Fruit fly (Drosophila melanogaster) whole organism, wandering third instar larva: ENCODE results near the gene CG7099.

Experiments used
- CG32264 ChIP-seq: fragments of 200-800 bp; sonication (Bioruptor generic); optimal IDR thresholded peaks from 2 replicates; lab custom pipeline; 2016; ENCODE audit warnings: missing biosample characterization, missing genetic modification characterization
- Hr78 ChIP-seq: fragments of >200 bp; optimal IDR thresholded peaks from 2 replicates; lab custom pipeline; 2017; ENCODE audit warnings: missing biosample characterization, missing genetic modification characterization
- Hr83 ChIP-seq: fragments of 200-300 bp; sonication (Bioruptor generic); optimal IDR thresholded peaks from 2 replicates; lab custom pipeline; 2016; ENCODE audit warnings: missing biosample characterization, mild to moderate bottlenecking, missing genetic modification characterization, moderate library complexity; ENCODE audit not compliant: poor library complexity, severe bottlenecking
- N ChIP-seq: fragments of >200 bp; optimal IDR thresholded peaks from 2 replicates; lab custom pipeline; 2018; ENCODE audit warnings: missing biosample characterization, missing external identifiers, missing genetic modification characterization
- OdsH ChIP-seq: fragments of 200-800 bp; sonication (Bioruptor generic); optimal IDR thresholded peaks from 2 replicates; lab custom pipeline; 2016; ENCODE audit warnings: missing biosample characterization, mild to moderate bottlenecking, missing genetic modification characterization
- Rel ChIP-seq, 2 experiments: fragments of 200-800 bp; sonication (Bioruptor generic) in 1 of 2; optimal IDR thresholded peaks; 2 replicates in 1 of 2; 3 replicates in 1 of 2; lab custom pipeline; 2016 to 2019; ENCODE audit warnings: mild to moderate bottlenecking in 2 of 2, missing biosample characterization in 2 of 2, missing genetic modification characterization in 2 of 2, moderate library complexity in 1 of 2
- Vsx2 ChIP-seq: fragments of 200-300, 225-300 bp; sonication (Bioruptor generic); optimal IDR thresholded peaks from 2 replicates; lab custom pipeline; 2018; ENCODE audit warnings: missing biosample characterization, missing genetic modification characterization; ENCODE audit not compliant: partially characterized antibody
- br ChIP-seq: fragments of 200-800 bp; sonication (Bioruptor generic); optimal IDR thresholded peaks from 2 replicates; lab custom pipeline; 2016; ENCODE audit warnings: missing biosample characterization, missing genetic modification characterization
- usp ChIP-seq: fragments of >200 bp; optimal IDR thresholded peaks from 2 replicates; lab custom pipeline; 2017; ENCODE audit warnings: missing biosample characterization, missing genetic modification characterization

dm6 chr2L:13387255-13387654 is at the start of gene CG7099, which contains the start of gene Ing5:
- TF ChIP-seq OdsH (GFP tag; lab: Kevin White, UChicago), result peak; percentile 95
- no peak for TF ChIP-seq usp
- peak; percentile 80 for TF ChIP-seq Rel (GFP tag; optimal IDR thresholded peaks at IDR 0.05; lab: Kevin White, UChicago)
- TF ChIP-seq Rel (tag; optimal IDR thresholded peaks at IDR 0.05; lab: Kevin White, UChicago), result peak; percentile 74
- TF ChIP-seq br (GFP tag; lab: Kevin White, UChicago), result peak; percentile 94
- peak; percentile 92 for TF ChIP-seq Hr83 (GFP tag; lab: Kevin White, UChicago)
- no peak for TF ChIP-seq Vsx2
- peak; percentile 63 for TF ChIP-seq CG32264 (GFP tag; lab: Kevin White, UChicago)
- TF ChIP-seq Hr78 (GFP tag; lab: Kevin White, UChicago), result no peak
- TF ChIP-seq N (GFP tag; lab: Kevin White, UChicago), result no peak
